Fruit fly (Drosophila melanogaster): ENCODE data around the gene Pfdn6.

Pfdn6 gene

DNA sequence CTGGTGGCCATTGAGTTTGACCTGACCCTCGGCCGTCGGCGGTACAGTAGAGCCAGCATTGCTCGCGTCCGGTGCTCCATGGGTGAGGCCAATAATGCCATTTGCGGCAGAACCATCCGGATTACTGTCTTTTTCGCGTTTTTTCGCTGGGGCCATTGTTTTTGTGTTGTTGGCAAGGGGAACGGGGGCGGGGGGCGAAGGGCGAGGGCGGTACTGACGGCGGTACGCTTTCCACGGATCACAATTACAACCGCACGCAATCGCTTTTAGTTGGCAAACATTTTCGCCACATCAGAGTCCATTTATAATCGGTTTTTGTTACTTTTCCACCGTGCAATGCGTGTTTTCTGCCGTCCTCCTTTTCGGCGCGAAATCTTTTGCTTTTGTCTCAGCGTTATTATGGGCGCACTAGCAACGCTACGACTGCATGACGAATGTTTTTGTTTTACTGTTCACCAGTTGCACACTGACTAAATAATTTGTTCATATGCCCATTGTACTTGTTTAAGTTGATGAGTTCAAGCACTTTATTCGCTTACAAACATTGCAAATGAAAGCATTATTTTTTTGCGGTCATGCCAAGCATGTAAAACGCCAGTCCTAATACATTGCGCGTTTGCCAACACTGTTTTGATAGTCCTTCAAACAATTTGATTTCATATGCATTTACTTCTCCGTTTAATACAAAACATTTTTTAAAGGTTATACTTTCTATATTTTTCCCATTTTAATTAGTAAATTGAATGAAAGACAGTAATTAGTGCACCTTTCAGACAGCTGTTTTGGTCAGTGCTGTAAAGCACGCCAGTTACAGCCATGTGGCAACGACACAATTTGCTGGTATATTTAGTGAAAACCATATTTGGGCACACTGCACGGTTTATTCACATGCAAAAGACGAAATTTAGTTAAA lies at the start of gene Pfdn6 (continued):
- TF ChIP-seq zen2 (GFP tag; IDR thresholded peaks at IDR 0.05; ENCODE audit: partially characterized antibody) (no peak; the same call in 2 of the 3 replicates), CG6175 (GFP tag; IDR thresholded peaks at IDR 0.05) (no peak), ken (GFP tag; IDR thresholded peaks at IDR 0.05) (peak; percentile 91), CG4282 (GFP tag; optimal IDR thresholded peaks at IDR 0.05) (peak; percentile 79), exex (tag; optimal IDR thresholded peaks at IDR 0.05) (no peak), CG3995 (GFP tag; optimal IDR thresholded peaks at IDR 0.05) (peak; percentile 44), dm (GFP tag; optimal IDR thresholded peaks at IDR 0.05) (peak; percentile 63), bbx (GFP tag; IDR thresholded peaks at IDR 0.05; ENCODE audit: partially characterized antibody) (peak; percentile 34; the same call in 1 of the 2 replicates), CG9876 (GFP tag; optimal IDR thresholded peaks at IDR 0.05) (peak; percentile 89), CG42726 (GFP tag; IDR thresholded peaks at IDR 0.05; ENCODE audit: partially characterized antibody) (0 out of 2 replicates have a peak, but pooled peaks have one; percentile 8), Kr (GFP tag; optimal IDR thresholded peaks at IDR 0.05) (no peak), dysf (GFP tag; IDR thresholded peaks at IDR 0.05) (peak; percentile 91), CG6272 (GFP tag; IDR thresholded peaks at IDR 0.05) (no peak; the same call in none of the 2 replicates), Vsx1 (GFP tag; optimal IDR thresholded peaks at IDR 0.05) (no peak), NC2β (GFP tag; optimal IDR thresholded peaks at IDR 0.05) (peak; percentile 75), CG11456 (GFP tag; IDR thresholded peaks at IDR 0.05) (peak; percentile 50; the same call in 1 of the 3 replicates), CG12155 (GFP tag; optimal IDR thresholded peaks at IDR 0.05) (peak; percentile 56), Fer2 (tag; optimal IDR thresholded peaks at IDR 0.05) (peak; percentile 5), Dp (GFP tag; optimal IDR thresholded peaks at IDR 0.05) (peak; percentile 35), p53 (GFP tag; optimal IDR thresholded peaks at IDR 0.05) (no peak), gt (GFP tag; IDR thresholded peaks at IDR 0.05) (peak; percentile 70), CG7357 (GFP tag; IDR thresholded peaks at IDR 0.05) (peak; percentile 78), ase (GFP tag; IDR thresholded peaks at IDR 0.05) (peak; percentile 69), so (GFP tag; IDR thresholded peaks at IDR 0.05) (peak; percentile 72; the same call in 1 of the 3 replicates), CG8290 (GFP tag; optimal IDR thresholded peaks at IDR 0.05) (peak; percentile 82), CG8290 (tag; optimal IDR thresholded peaks at IDR 0.05) (peak; percentile 68 to 77), nau (GFP tag; optimal IDR thresholded peaks at IDR 0.05) (no peak), CG12769 (tag; optimal IDR thresholded peaks at IDR 0.05) (no peak), wor (GFP tag; IDR thresholded peaks at IDR 0.05) (peak; percentile 87), CG4617 (GFP tag; optimal IDR thresholded peaks at IDR 0.05; ENCODE audit: borderline replicate concordance) (peak; percentile 76), fd64A (GFP tag; optimal IDR thresholded peaks at IDR 0.05) (peak; percentile 6), Bdp1 (GFP tag; optimal IDR thresholded peaks at IDR 0.05) (peak; percentile 78), emc (GFP tag; optimal IDR thresholded peaks at IDR 0.05) (peak; percentile 74), gcm (GFP tag; optimal IDR thresholded peaks at IDR 0.05) (peak; percentile 7), Lim3 (GFP tag; IDR thresholded peaks at IDR 0.05) (no peak), HmgD (GFP tag; optimal IDR thresholded peaks at IDR 0.05) (peak; percentile 65), H2.0 (GFP tag; IDR thresholded peaks at IDR 0.05) (peak; percentile 83), CG12942 (GFP tag; optimal IDR thresholded peaks at IDR 0.05) (peak; percentile 63), Myb (GFP tag; optimal IDR thresholded peaks at IDR 0.05) (peak; percentile 65), ham (GFP tag; IDR thresholded peaks at IDR 0.05) (no peak), CG7745 (tag; optimal IDR thresholded peaks at IDR 0.05) (no peak), cato (GFP tag; optimal IDR thresholded peaks at IDR 0.05; ENCODE audit: borderline replicate concordance) (peak; percentile 53), CG1647 (GFP tag; optimal IDR thresholded peaks at IDR 0.05) (peak; percentile 65), Six4 (GFP tag; optimal IDR thresholded peaks at IDR 0.05) (peak; percentile 55), CG11504 (tag; optimal IDR thresholded peaks at IDR 0.05) (no peak), ac (GFP tag; optimal IDR thresholded peaks at IDR 0.05) (no peak), CG30403 (GFP tag; optimal IDR thresholded peaks at IDR 0.05) (peak; percentile 90), Ptx1 (GFP tag; IDR thresholded peaks at IDR 0.05) (peak; percentile 82), dmrt11E (tag; optimal IDR thresholded peaks at IDR 0.05) (peak; percentile 82)

Data from whole organism, embryonic.